Worm (Caenorhabditis elegans): ENCODE results near the gene nhr-55.

nhr-55 gene

ce11 chrV:491432-491831 lies 13.5 kb downstream of the nhr-55 start, which contains the start of gene str-196:
Gene str-196, plus strand, starts transcription at chrV:491732.
- TF ChIP-seq pha-4 (tag; optimal IDR thresholded peaks at IDR 0.05) (no peak), lin-15B (tag; optimal IDR thresholded peaks at IDR 0.05) (no peak), nfya-1 (tag; optimal IDR thresholded peaks at IDR 0.05; ENCODE audit: insufficient read depth) (no peak), ztf-11 (tag; optimal IDR thresholded peaks at IDR 0.05) (no peak), elt-1 (tag; optimal IDR thresholded peaks at IDR 0.05) (no peak), ceh-16 (tag; optimal IDR thresholded peaks at IDR 0.05) (no peak), unc-62 (GFP tag; optimal IDR thresholded peaks at IDR 0.05) (no peak), skn-1 (tag; optimal IDR thresholded peaks at IDR 0.05) (no peak), egl-5 (tag; optimal IDR thresholded peaks at IDR 0.05) (no peak), tbx-2 (tag; optimal IDR thresholded peaks at IDR 0.05) (no peak), elt-2 (tag; optimal IDR thresholded peaks at IDR 0.05) (no peak), nhr-28 (tag; optimal IDR thresholded peaks at IDR 0.05) (no peak), ama-1 (optimal IDR thresholded peaks at IDR 0.05) (no peak), ztf-4 (tag; optimal IDR thresholded peaks at IDR 0.05) (no peak), ceh-28 (tag; optimal IDR thresholded peaks at IDR 0.05) (no peak), nhr-25 (tag; optimal IDR thresholded peaks at IDR 0.05) (no peak), nhr-43 (tag; optimal IDR thresholded peaks at IDR 0.05; ENCODE audit: poor library complexity, severe bottlenecking) (no peak), daf-12 (tag; optimal IDR thresholded peaks at IDR 0.05) (no peak), jun-1 (tag; optimal IDR thresholded peaks at IDR 0.05) (no peak), fkh-10 (GFP tag; optimal IDR thresholded peaks at IDR 0.05) (no peak)

ce11 chrV:494284-494683 lies 16.3 kb downstream of the nhr-55 start, which contains the start of gene nhr-131:
Gene nhr-131, plus strand, starts transcription at chrV:494370.
- TF ChIP-seq nfya-1 (tag; optimal IDR thresholded peaks at IDR 0.05; ENCODE audit: insufficient read depth) (no peak), elt-3 (tag; optimal IDR thresholded peaks at IDR 0.05) (peak in 2 of 3 experiments; percentile 33 to 43), pha-4 (tag; optimal IDR thresholded peaks at IDR 0.05) (peak; percentile 47), jun-1 (tag; optimal IDR thresholded peaks at IDR 0.05) (peak; percentile 40), ceh-28 (tag; optimal IDR thresholded peaks at IDR 0.05) (peak; percentile 66), pqm-1 (tag; optimal IDR thresholded peaks at IDR 0.05) (peak; percentile 30), ztf-11 (tag; optimal IDR thresholded peaks at IDR 0.05) (no peak), elt-2 (tag; optimal IDR thresholded peaks at IDR 0.05) (peak; percentile 70), nhr-23 (tag; optimal IDR thresholded peaks at IDR 0.05) (peak; percentile 30), nhr-77 (tag; optimal IDR thresholded peaks at IDR 0.05) (no peak), skn-1 (tag; optimal IDR thresholded peaks at IDR 0.05) (no peak)

- TF ChIP-seq pha-4 (tag; optimal IDR thresholded peaks at IDR 0.05): no peak
- TF ChIP-seq R02D3.7 (tag; optimal IDR thresholded peaks at IDR 0.05): no peak
- TF ChIP-seq sea-2 (GFP tag; optimal IDR thresholded peaks at IDR 0.05): no peak
- TF ChIP-seq egl-5 (tag; optimal IDR thresholded peaks at IDR 0.05): no peak
These were observed 19.4 kb downstream of the nhr-55 start, which contains the start of gene T01G6.1 for ce11 chrV:497399-497798. Gene T01G6.1, plus strand, starts transcription at chrV:497699.

- TF ChIP-seq nhr-11 (tag; optimal IDR thresholded peaks at IDR 0.05): no peak
- no peak for TF ChIP-seq nfya-1 (tag; optimal IDR thresholded peaks at IDR 0.05; ENCODE audit: insufficient read depth)
- no peak for TF ChIP-seq nhr-77 (tag; optimal IDR thresholded peaks at IDR 0.05)
- no peak for TF ChIP-seq lin-39 (tag; optimal IDR thresholded peaks at IDR 0.05)
- no peak for TF ChIP-seq fkh-10 (GFP tag; optimal IDR thresholded peaks at IDR 0.05)
- no peak for TF ChIP-seq ceh-9 (tag; optimal IDR thresholded peaks at IDR 0.05)
- TF ChIP-seq lsy-12 (tag; optimal IDR thresholded peaks at IDR 0.05): no peak
- TF ChIP-seq pqm-1 (tag; optimal IDR thresholded peaks at IDR 0.05): no peak
- no peak for TF ChIP-seq nhr-23 (tag; optimal IDR thresholded peaks at IDR 0.05)
- no peak for TF ChIP-seq egl-27 (tag; optimal IDR thresholded peaks at IDR 0.05)
- TF ChIP-seq fos-1 (tag; optimal IDR thresholded peaks at IDR 0.05): no peak
- no peak for TF ChIP-seq egl-5 (tag; optimal IDR thresholded peaks at IDR 0.05)
- TF ChIP-seq unc-39 (tag; optimal IDR thresholded peaks at IDR 0.05): no peak
- no peak for TF ChIP-seq elt-1 (tag; optimal IDR thresholded peaks at IDR 0.05)
- TF ChIP-seq tbx-2 (tag; optimal IDR thresholded peaks at IDR 0.05): no peak
- no peak for TF ChIP-seq mml-1 (tag; optimal IDR thresholded peaks at IDR 0.05)
- no peak for TF ChIP-seq pha-4 (tag; optimal IDR thresholded peaks at IDR 0.05)
- no peak for TF ChIP-seq ama-1 (optimal IDR thresholded peaks at IDR 0.05)
These were observed 22.6 kb downstream of the nhr-55 start for ce11 chrV:500535-500934.

- TF ChIP-seq ceh-16 (tag; optimal IDR thresholded peaks at IDR 0.05) (no peak), tbx-2 (tag; optimal IDR thresholded peaks at IDR 0.05) (no peak), aly-2 (tag; optimal IDR thresholded peaks at IDR 0.05) (no peak), ZK546.5 (tag; optimal IDR thresholded peaks at IDR 0.05) (no peak), nhr-67 (tag; optimal IDR thresholded peaks at IDR 0.05) (no peak), fkh-10 (GFP tag; optimal IDR thresholded peaks at IDR 0.05) (no peak)
These were observed 23.3 kb downstream of the nhr-55 start, which contains the start of gene str-256 for ce11 chrV:501230-501629. Gene str-256, minus strand, starts transcription at chrV:501330.

All from whole organism, L3 larva.